Fruit fly (Drosophila melanogaster) whole organism, adult: Measurements from ENCODE around the gene CG17230.

ENCODE experiments used
- CG12768 ChIP-seq: fragments of 200-800 bp; sonication (Bioruptor generic); optimal IDR thresholded peaks from 2 replicates; lab custom pipeline; 2017; ENCODE audit warnings: missing biosample characterization, missing genetic modification characterization, mild to moderate bottlenecking, moderate library complexity, missing genetic modification reagents
- CG14711 ChIP-seq: fragments of 200-800 bp; sonication (Bioruptor generic); optimal IDR thresholded peaks from 2 replicates; lab custom pipeline; 2018; ENCODE audit warnings: missing biosample characterization, mild to moderate bottlenecking, missing genetic modification characterization, moderate library complexity
- CG1620 ChIP-seq: fragments of 200-800 bp; sonication (Bioruptor generic); optimal IDR thresholded peaks from 2 replicates; lab custom pipeline; 2016; ENCODE audit warnings: missing biosample characterization, missing genetic modification characterization
- CG33017 ChIP-seq: fragments of 200-800 bp; sonication (Bioruptor generic); optimal IDR thresholded peaks from 2 replicates; lab custom pipeline; 2018; ENCODE audit warnings: missing biosample characterization, mild to moderate bottlenecking, missing genetic modification characterization, moderate library complexity
- CG5204 ChIP-seq: fragments of 200-800 bp; sonication (Bioruptor generic); optimal IDR thresholded peaks from 2 replicates; lab custom pipeline; 2016; ENCODE audit warnings: missing biosample characterization, missing genetic modification characterization
- CG7045 ChIP-seq: fragments of 200-800 bp; sonication (Bioruptor generic); optimal IDR thresholded peaks from 2 replicates; lab custom pipeline; 2017; ENCODE audit warnings: missing biosample characterization, mild to moderate bottlenecking, missing genetic modification characterization
- Hr96 ChIP-seq: fragments of 200-800 bp; sonication (Bioruptor generic); optimal IDR thresholded peaks from 2 replicates; lab custom pipeline; 2016; ENCODE audit warnings: missing biosample characterization, missing genetic modification characterization
- bab1 ChIP-seq: fragments of 200-800 bp; sonication (Bioruptor generic); optimal IDR thresholded peaks from 3 replicates; lab custom pipeline; 2019; ENCODE audit warnings: missing biosample characterization, mild to moderate bottlenecking, missing genetic modification characterization, moderate library complexity
- cic ChIP-seq: fragments of 200-800 bp; sonication (Bioruptor generic); optimal IDR thresholded peaks from 2 replicates; lab custom pipeline; 2017; ENCODE audit warnings: missing biosample characterization, mild to moderate bottlenecking, missing genetic modification characterization, moderate library complexity
- cnc ChIP-seq, 2 experiments: fragments of >200 bp; optimal IDR thresholded peaks; 2 replicates each; lab custom pipeline; 2017
- kay ChIP-seq: fragments of 200-800 bp; sonication (Bioruptor generic); peaks from one replicate; lab custom pipeline; 2016; ENCODE audit warnings: missing biosample characterization, missing genetic modification characterization, borderline replicate concordance
- ovo ChIP-seq: fragments of 200-800 bp; sonication (Bioruptor generic); optimal IDR thresholded peaks from 2 replicates; lab custom pipeline; 2016; ENCODE audit warnings: missing biosample characterization, missing genetic modification characterization
- tj ChIP-seq: fragments of 200-800 bp; sonication (Bioruptor generic); optimal IDR thresholded peaks from 3 replicates; lab custom pipeline; 2017; ENCODE audit warnings: missing biosample characterization, mild to moderate bottlenecking, missing genetic modification characterization, moderate library complexity
- toe ChIP-seq: fragments of 200-800 bp; sonication (Bioruptor generic); optimal IDR thresholded peaks from 2 replicates; lab custom pipeline; 2016; ENCODE audit warnings: missing biosample characterization, missing genetic modification characterization

CG17230 gene

dm6 chr3R:11499715-11500235 lies 62.2 kb downstream of the CG17230 start, which contains the start of gene dpr5:
TSS of gene dpr5 (plus strand) at chr3R:11499984.
- no peak for TF ChIP-seq cnc (optimal IDR thresholded peaks at IDR 0.05; lab: Kevin White, UChicago)
- no peak for TF ChIP-seq toe (GFP tag; lab: Kevin White, UChicago)
- no peak for TF ChIP-seq Hr96 (GFP tag; lab: Kevin White, UChicago)
- no peak for TF ChIP-seq CG1620 (GFP tag; lab: Kevin White, UChicago)
- no peak for TF ChIP-seq kay
- TF ChIP-seq cic = no peak
- TF ChIP-seq ovo = no peak
- no peak for TF ChIP-seq tj
- no peak for TF ChIP-seq bab1 (GFP tag; lab: Kevin White, UChicago)
- no peak for TF ChIP-seq CG14711 (tag; lab: Kevin White, UChicago)
- TF ChIP-seq CG12768 = no peak
- no peak for TF ChIP-seq CG33017 (tag; lab: Kevin White, UChicago)
- TF ChIP-seq CG5204 (GFP tag; lab: Kevin White, UChicago) = no peak
- no peak for TF ChIP-seq CG7045 (GFP tag; lab: Kevin White, UChicago)
